Fruit fly (Drosophila melanogaster) Kc167 (cell line): ENCODE results near the gene Oseg1.

Source experiments
- Myc ChIP-seq: fragments of >200 bp; optimal IDR thresholded peaks from 2 replicates; lab custom pipeline; 2017; ENCODE audit warnings: missing external identifiers
- h ChIP-seq: fragments of >200 bp; optimal IDR thresholded peaks from 3 replicates; lab custom pipeline; 2018; ENCODE audit warnings: missing external identifiers

DNA sequence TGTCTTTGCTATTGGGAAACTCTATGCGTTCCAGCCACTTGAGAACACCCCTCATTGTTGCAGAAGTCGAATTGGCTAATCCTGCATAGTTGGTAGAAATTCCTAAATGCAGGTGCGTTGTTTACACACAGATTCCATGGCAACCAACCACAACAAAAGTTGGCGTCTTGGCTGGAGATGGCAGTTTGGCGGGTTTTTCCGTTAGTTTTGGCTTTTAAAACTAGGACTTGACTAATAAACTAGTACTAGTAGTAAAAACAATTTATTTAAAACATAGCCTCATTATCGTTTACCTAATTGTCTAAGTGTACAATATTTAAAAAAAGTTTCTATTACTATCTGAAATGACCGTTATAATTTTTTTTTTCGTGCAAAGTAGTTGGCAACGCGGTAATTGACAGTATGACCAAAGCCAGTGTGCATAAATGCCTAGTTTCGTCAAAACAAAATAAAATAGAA is 1.2 kb downstream of the Oseg1 start, which contains the start of gene Exo70:
- TF ChIP-seq h = no peak
- no peak for TF ChIP-seq Myc
